Worm (Caenorhabditis elegans): ENCODE data around the gene zhit-3.
A peak's percentile ranks its signal among the peaks of the same experiment; 100 is the strongest.

The zhit-3 gene

DNA sequence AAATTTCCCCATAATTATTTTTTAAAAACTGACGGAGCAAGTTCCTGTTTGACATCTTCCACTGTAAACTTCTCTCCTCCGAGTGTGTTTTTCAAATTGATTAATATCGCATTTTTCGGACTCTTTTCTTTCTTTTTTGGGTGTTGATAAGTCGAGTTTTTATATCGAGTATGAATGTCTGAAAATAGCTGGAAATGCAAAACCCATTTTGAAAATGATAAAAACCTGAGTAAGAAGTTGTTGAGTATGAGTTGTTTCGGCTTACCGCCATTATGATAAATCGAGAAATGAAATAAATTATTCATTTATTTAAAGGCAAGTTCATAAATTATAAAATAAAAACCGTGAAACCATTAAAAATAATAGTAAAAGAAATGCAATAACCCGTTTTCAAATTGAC is 26.2 kb downstream of the zhit-3 start, which contains the start of gene ZK856.18:
Gene ZK856.18 (minus strand): TSS at position 289 of the 400 bp plus-strand sequence.
- TF ChIP-seq aptf-2 (GFP tag; conservative IDR thresholded peaks at IDR 0.05) (no peak), ceh-79 (tag; optimal IDR thresholded peaks at IDR 0.05) (no peak), nhr-27 (tag; optimal IDR thresholded peaks at IDR 0.05) (no peak), hlh-26 (GFP tag; conservative IDR thresholded peaks at IDR 0.05) (no peak), F49E8.2 (tag; optimal IDR thresholded peaks at IDR 0.05; ENCODE audit: insufficient read depth) (no peak), B0336.3 (GFP tag; IDR thresholded peaks at IDR 0.05) (no peak), F55B11.4 (tag; optimal IDR thresholded peaks at IDR 0.05; ENCODE audit: borderline replicate concordance, insufficient read depth) (no peak), dox-1 (GFP tag; IDR thresholded peaks at IDR 0.05) (no peak), F57C9.4 (tag; optimal IDR thresholded peaks at IDR 0.05) (no peak), xnd-1 (tag; optimal IDR thresholded peaks at IDR 0.05) (no peak), mcd-1 (GFP tag; IDR thresholded peaks at IDR 0.05) (no peak), madf-3 (GFP tag; IDR thresholded peaks at IDR 0.05) (no peak), F39B2.1 (GFP tag; IDR thresholded peaks at IDR 0.05) (no peak), F57A8.1 (GFP tag; optimal IDR thresholded peaks at IDR 0.05) (no peak), akir-1 (GFP tag; optimal IDR thresholded peaks at IDR 0.05) (no peak), let-607 (tag; optimal IDR thresholded peaks at IDR 0.05) (no peak), pha-4 (tag; optimal IDR thresholded peaks at IDR 0.05) (no peak), madf-6 (GFP tag; IDR thresholded peaks at IDR 0.05) (no peak), nfya-2 (GFP tag; IDR thresholded peaks at IDR 0.05) (no peak)

DNA sequence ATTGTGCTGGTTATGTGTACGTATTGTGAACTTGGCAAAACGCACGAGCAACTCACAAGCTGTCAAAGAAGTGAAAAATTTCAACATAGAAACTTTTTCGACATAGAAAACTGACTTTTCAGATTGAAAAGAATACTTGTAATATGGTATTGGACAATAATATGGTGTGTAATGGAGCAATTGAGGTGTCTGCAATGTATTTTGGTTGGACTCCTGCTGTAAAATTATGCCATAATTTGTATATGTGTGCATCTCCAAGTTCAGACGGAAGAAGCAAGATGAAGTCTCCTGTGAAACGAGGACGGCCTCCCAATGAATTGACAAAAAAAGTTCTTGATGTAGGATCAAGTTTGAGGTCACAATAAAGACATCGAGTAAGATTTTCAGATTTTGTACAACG is 28.1 kb downstream of the zhit-3 start:
- TF ChIP-seq hrde-1 (tag; optimal IDR thresholded peaks at IDR 0.05; ENCODE audit: borderline replicate concordance) (no peak), him-1 (tag; optimal IDR thresholded peaks at IDR 0.05) (no peak), somi-1 (GFP tag; optimal IDR thresholded peaks at IDR 0.05) (no peak), snpc-4 (GFP tag; optimal IDR thresholded peaks at IDR 0.05) (no peak), snpc-4 (tag; optimal IDR thresholded peaks at IDR 0.05) (no peak)

DNA sequence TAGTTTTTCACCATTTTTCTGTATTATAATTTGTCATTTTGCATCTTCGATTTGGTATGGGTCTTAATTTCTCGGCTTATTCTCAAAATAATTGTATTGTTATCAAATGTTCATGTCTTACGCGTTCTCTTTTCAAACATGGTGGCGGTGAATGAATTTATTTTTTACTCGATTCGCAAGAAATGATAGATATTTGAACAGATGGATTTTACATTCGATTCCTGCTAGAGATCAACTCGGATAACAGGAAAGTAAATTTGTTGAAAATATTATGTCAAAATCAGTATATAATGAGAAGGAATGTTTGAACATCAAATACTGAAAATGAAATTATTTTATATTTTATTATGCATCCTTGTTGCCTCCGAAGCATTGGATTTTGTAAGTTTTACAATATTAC is 28.9 kb downstream of the zhit-3 start, which contains the start of gene ZK856.4:
Gene ZK856.4 (plus strand): TSS at position 301 of the 400 bp plus-strand sequence.
- TF ChIP-seq lin-40 (tag; optimal IDR thresholded peaks at IDR 0.05): no peak
- TF ChIP-seq mcd-1 (GFP tag; IDR thresholded peaks at IDR 0.05): no peak
- no peak for TF ChIP-seq pha-4 (tag; optimal IDR thresholded peaks at IDR 0.05)

DNA sequence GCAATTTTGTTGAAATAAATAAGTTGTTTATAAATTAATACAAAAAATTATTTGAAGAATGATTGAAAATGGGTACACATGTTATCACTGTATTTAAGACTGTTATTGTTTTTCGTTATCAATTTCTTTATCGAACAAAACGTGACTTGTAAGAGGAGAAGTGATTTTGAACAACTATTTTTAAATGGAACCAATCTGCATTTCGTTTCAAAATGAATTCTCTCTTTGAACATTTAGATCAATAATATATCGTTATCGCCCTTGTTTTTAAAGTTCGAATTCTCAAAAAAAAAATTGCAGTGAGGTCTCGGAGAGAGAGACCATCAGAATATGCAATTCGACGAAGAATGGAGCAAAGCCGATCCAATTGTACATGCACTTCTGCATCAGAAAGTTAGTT is 32.7 kb downstream of the zhit-3 start, which contains the start of gene cul-5:
Gene cul-5 (plus strand): TSS at position 301 of the 400 bp plus-strand sequence.
- TF ChIP-seq attf-5 (GFP tag; optimal IDR thresholded peaks at IDR 0.05): no peak
- TF ChIP-seq dpl-1 (GFP tag; optimal IDR thresholded peaks at IDR 0.05): no peak
- TF ChIP-seq hrde-1 (tag; optimal IDR thresholded peaks at IDR 0.05; ENCODE audit: borderline replicate concordance): no peak
- no peak for TF ChIP-seq hmg-1.2 (GFP tag; IDR thresholded peaks at IDR 0.05)

DNA sequence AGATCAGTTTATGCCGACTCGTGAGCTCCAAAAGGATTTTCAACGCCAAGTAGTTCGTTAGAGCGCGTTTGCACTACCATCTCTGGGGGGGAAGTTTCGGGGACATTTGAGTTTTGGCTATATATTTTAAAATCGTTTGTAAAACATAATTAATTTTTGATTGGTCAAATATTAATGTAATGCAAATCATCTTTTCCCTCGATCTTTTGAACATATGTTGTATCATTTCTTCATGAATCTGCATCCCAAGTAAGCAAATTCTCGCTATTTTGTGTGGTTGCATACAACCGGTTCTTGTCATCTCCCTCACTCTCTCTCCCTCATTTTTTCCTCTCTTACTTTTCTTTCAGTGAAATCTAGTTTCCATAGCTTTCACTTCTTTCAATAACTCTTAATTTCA is 33.8 kb downstream of the zhit-3 start:
- TF ChIP-seq hmg-1.2 (GFP tag; IDR thresholded peaks at IDR 0.05) (peak; percentile 10; the same call in 1 of the 2 replicates), Y95B8A.8 (GFP tag; IDR thresholded peaks at IDR 0.05) (no peak), pbrm-1 (GFP tag; IDR thresholded peaks at IDR 0.05) (no peak), athp-1 (tag; optimal IDR thresholded peaks at IDR 0.05) (no peak), tlf-1 (GFP tag; optimal IDR thresholded peaks at IDR 0.05) (no peak), ztf-28 (GFP tag; IDR thresholded peaks at IDR 0.05) (no peak), rcor-1 (GFP tag; IDR thresholded peaks at IDR 0.05) (no peak), dpff-1 (tag; optimal IDR thresholded peaks at IDR 0.05) (no peak), ceh-40 (GFP tag; IDR thresholded peaks at IDR 0.05) (no peak), nfya-1 (tag; optimal IDR thresholded peaks at IDR 0.05; ENCODE audit: borderline replicate concordance, insufficient read depth) (no peak), C06A6.2 (GFP tag; conservative IDR thresholded peaks at IDR 0.05) (no peak), dox-1 (GFP tag; IDR thresholded peaks at IDR 0.05) (peak; percentile 58; the same call in 1 of the 2 replicates), snpc-3.4 (tag; optimal IDR thresholded peaks at IDR 0.05) (no peak), fkh-3 (tag; optimal IDR thresholded peaks at IDR 0.05) (no peak), ama-1 (optimal IDR thresholded peaks at IDR 0.05) (no peak), ama-1 (GFP tag; optimal IDR thresholded peaks at IDR 0.05) (no peak), lin-54 (GFP tag; optimal IDR thresholded peaks at IDR 0.05) (no peak)
